Worm (Caenorhabditis elegans) whole organism, L3 larva: ENCODE data around the gene smg-6.

Source experiments
- aly-2 ChIP-seq: fragments of 150-350 bp; optimal IDR thresholded peaks from 2 replicates; lab custom pipeline; 2014; ENCODE audit warnings: missing biosample characterization, missing genetic modification characterization
- ama-1 ChIP-seq: fragments of 150-350 bp; optimal IDR thresholded peaks from 2 replicates; lab custom pipeline; 2018
- ceh-16 ChIP-seq: sonication (generic microtip); optimal IDR thresholded peaks from 2 replicates; lab custom pipeline; 2017; ENCODE audit warnings: missing biosample characterization, missing genetic modification characterization
- ceh-9 ChIP-seq: sonication (generic microtip); optimal IDR thresholded peaks from 2 replicates; lab custom pipeline; 2018; ENCODE audit warnings: missing biosample characterization, missing genetic modification characterization
- elt-1 ChIP-seq: fragments of 150-350 bp; optimal IDR thresholded peaks from 2 replicates; lab custom pipeline; 2014; ENCODE audit warnings: missing biosample characterization, missing genetic modification characterization
- elt-3 ChIP-seq, 3 experiments: fragments of 150-350 bp in 1 of 3; sonication (generic microtip) in 2 of 3; optimal IDR thresholded peaks; 2 replicates in 2 of 3; 4 replicates in 1 of 3; lab custom pipeline; 2014 to 2017; ENCODE audit warnings: missing biosample characterization in 3 of 3, missing genetic modification characterization in 3 of 3
- lin-15B ChIP-seq: fragments of 150-350 bp; optimal IDR thresholded peaks from 2 replicates; lab custom pipeline; 2014; ENCODE audit warnings: missing biosample characterization, missing genetic modification characterization
- nfya-1 ChIP-seq: sonication (generic microtip); optimal IDR thresholded peaks from 2 replicates; lab custom pipeline; 2017; ENCODE audit warnings: missing genetic modification characterization, mild to moderate bottlenecking, missing compliant biosample characterization, antibody characterized with exemption, moderate library complexity; ENCODE audit not compliant: insufficient read depth
- nhr-11 ChIP-seq: fragments of 150-350 bp; optimal IDR thresholded peaks from 2 replicates; lab custom pipeline; 2014; ENCODE audit warnings: missing biosample characterization, missing genetic modification characterization
- nhr-12 ChIP-seq: fragments of 150-350 bp; optimal IDR thresholded peaks from 2 replicates; lab custom pipeline; 2014; ENCODE audit warnings: missing biosample characterization, missing genetic modification characterization
- nhr-23 ChIP-seq: fragments of 150-350 bp; optimal IDR thresholded peaks from 2 replicates; lab custom pipeline; 2014; ENCODE audit warnings: missing biosample characterization, missing genetic modification reagents, missing genetic modification characterization
- pha-4 ChIP-seq: fragments of 150-350 bp; optimal IDR thresholded peaks from 2 replicates; lab custom pipeline; 2014; ENCODE audit warnings: missing biosample characterization, missing genetic modification reagents, missing genetic modification characterization
- ztf-11 ChIP-seq: fragments of 150-350 bp; optimal IDR thresholded peaks from 2 replicates; lab custom pipeline; 2014; ENCODE audit warnings: missing biosample characterization, missing genetic modification characterization

ce11 chrIII:2532716-2533115 lies 59.1 kb downstream of the smg-6 start:
- TF ChIP-seq nfya-1 (tag; lab: Kevin White, UChicago) (peak; percentile 67), ama-1 (lab: Kevin White, UChicago) (no peak), ztf-11 (tag; lab: Kevin White, UChicago) (no peak), pha-4 (tag; lab: Kevin White, UChicago) (no peak), nhr-12 (tag; lab: Kevin White, UChicago) (no peak), nhr-11 (peak; percentile 8), elt-3 (tag; optimal IDR thresholded peaks at IDR 0.05; lab: Kevin White, UChicago) (no peak), ceh-9 (tag; lab: Kevin White, UChicago) (no peak), aly-2 (tag; lab: Kevin White, UChicago) (no peak), lin-15B (tag; lab: Kevin White, UChicago) (peak; percentile 7), elt-1 (tag; lab: Kevin White, UChicago) (no peak), ceh-16 (tag; lab: Kevin White, UChicago) (no peak), nhr-23 (tag; lab: Kevin White, UChicago) (no peak)
